Worm (Caenorhabditis elegans) whole organism, midembryonic: Measurements from ENCODE around the gene orc-2.

Experiments
- med-1 ChIP-seq: sonication (generic microtip); optimal IDR thresholded peaks from 2 replicates; lab custom pipeline; 2017; ENCODE audit warnings: missing genetic modification characterization, mild to moderate bottlenecking, missing compliant biosample characterization, antibody characterized with exemption, missing genetic modification reagents; ENCODE audit not compliant: insufficient read depth
- ref-1 ChIP-seq: fragments of 200-800 bp; sonication (Bioruptor generic); conservative IDR thresholded peaks from 2 replicates; pipeline ENCODE4 v1.3.6; 2022; ENCODE audit warnings: missing genetic modification reagents, missing genetic modification characterization, missing compliant biosample characterization
- ztf-23 ChIP-seq: fragments of 200-800 bp; sonication (Bioruptor generic); IDR thresholded peaks from 2 replicates; pipeline ENCODE4 v1.3.6; 2022; ENCODE audit warnings: missing genetic modification reagents, missing genetic modification characterization, missing compliant biosample characterization

DNA sequence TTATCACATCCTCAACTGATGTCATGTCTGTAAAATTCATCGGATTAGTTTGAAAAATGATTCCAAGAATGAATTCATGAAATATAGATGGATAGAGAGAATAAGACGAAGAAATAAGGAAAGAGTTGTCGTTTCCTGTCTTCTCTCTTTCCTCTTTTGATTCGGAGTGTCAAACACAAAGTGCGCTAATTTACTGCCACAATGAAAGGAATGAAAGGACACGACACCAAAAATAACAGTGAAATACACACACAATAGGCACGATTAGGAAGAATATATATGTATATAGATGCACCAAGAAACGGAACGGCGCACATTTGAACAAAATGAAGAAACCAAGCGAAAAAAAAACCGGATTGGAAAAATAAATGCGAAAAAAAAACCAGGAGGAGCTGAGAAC, 44.6 kb upstream of the orc-2 start, which contains the start of gene VM106R.1:
- TF ChIP-seq med-1 (GFP tag; lab: Kevin White, UChicago) (no peak), ref-1 (no peak), ztf-23 (GFP tag; lab: Robert Waterston, UW) (no peak)
